Fruit fly (Drosophila melanogaster) S2 (cell line): ENCODE data around the gene Acyp.

Experiments used
- CG8478 ChIP-seq: fragments of >200 bp; optimal IDR thresholded peaks from 2 replicates; lab custom pipeline; 2018
- CTCF ChIP-seq, 2 experiments: fragments of >200 bp; optimal IDR thresholded peaks; 2 replicates each; lab custom pipeline; 2018

dm6 chr2L:13905072-13905847 is 6.6 kb upstream of the Acyp start, which contains the start of gene Ance:
- TF ChIP-seq CG8478 (lab: Kevin White, UChicago), result no peak
- TF ChIP-seq CTCF (optimal IDR thresholded peaks at IDR 0.05; lab: Kevin White, UChicago), result no peak
